Worm (Caenorhabditis elegans): ENCODE results near the gene sti-1.
A peak's percentile ranks its signal among the peaks of the same experiment; 100 is the strongest.

- TF ChIP-seq aly-2 (tag; optimal IDR thresholded peaks at IDR 0.05) (peak; percentile 34), ceh-63 (GFP tag; optimal IDR thresholded peaks at IDR 0.05) (no peak), ztf-11 (tag; optimal IDR thresholded peaks at IDR 0.05) (no peak), blmp-1 (tag; optimal IDR thresholded peaks at IDR 0.05) (no peak), pqm-1 (tag; optimal IDR thresholded peaks at IDR 0.05) (no peak), tlp-1 (tag; optimal IDR thresholded peaks at IDR 0.05) (no peak), ceh-82 (tag; optimal IDR thresholded peaks at IDR 0.05) (no peak), ceh-8 (GFP tag; optimal IDR thresholded peaks at IDR 0.05) (no peak), unc-86 (tag; optimal IDR thresholded peaks at IDR 0.05) (no peak)
Observed at ce11 chrV:724946-725806, 48.1 kb upstream of the sti-1 start.
